Worm (Caenorhabditis elegans) whole organism, L3 larva: ENCODE results near the gene T21B10.4.

Source experiments
- R02D3.7 ChIP-seq: fragments of 150-350 bp; optimal IDR thresholded peaks from 2 replicates; lab custom pipeline; 2014; ENCODE audit warnings: missing biosample characterization, missing genetic modification characterization
- ZK546.5 ChIP-seq: sonication (generic microtip); optimal IDR thresholded peaks from 2 replicates; lab custom pipeline; 2017; ENCODE audit warnings: missing biosample characterization, missing genetic modification characterization
- ama-1 ChIP-seq: fragments of 150-350 bp; optimal IDR thresholded peaks from 2 replicates; lab custom pipeline; 2018
- ceh-16 ChIP-seq: sonication (generic microtip); optimal IDR thresholded peaks from 2 replicates; lab custom pipeline; 2017; ENCODE audit warnings: missing biosample characterization, missing genetic modification characterization
- daf-12 ChIP-seq: fragments of 150-350 bp; optimal IDR thresholded peaks from 2 replicates; lab custom pipeline; 2014; ENCODE audit warnings: missing biosample characterization, missing genetic modification reagents, missing genetic modification characterization
- egl-27 ChIP-seq: sonication (generic microtip); optimal IDR thresholded peaks from 4 replicates; lab custom pipeline; 2017; ENCODE audit warnings: missing biosample characterization, missing genetic modification reagents, missing genetic modification characterization
- egl-5 ChIP-seq: fragments of 150-350 bp; optimal IDR thresholded peaks from 2 replicates; lab custom pipeline; 2017; ENCODE audit warnings: missing biosample characterization, missing genetic modification reagents, missing genetic modification characterization, inconsistent platforms
- elt-1 ChIP-seq: fragments of 150-350 bp; optimal IDR thresholded peaks from 2 replicates; lab custom pipeline; 2014; ENCODE audit warnings: missing biosample characterization, missing genetic modification characterization
- elt-2 ChIP-seq: sonication (generic microtip); optimal IDR thresholded peaks from 2 replicates; lab custom pipeline; 2016; ENCODE audit warnings: missing genetic modification reagents, mild to moderate bottlenecking, missing genetic modification characterization, missing compliant biosample characterization
- elt-3 ChIP-seq, 3 experiments: fragments of 150-350 bp in 1 of 3; sonication (generic microtip) in 2 of 3; optimal IDR thresholded peaks; 2 replicates in 2 of 3; 4 replicates in 1 of 3; lab custom pipeline; 2014 to 2017; ENCODE audit warnings: missing biosample characterization in 3 of 3, missing genetic modification characterization in 3 of 3
- eor-1 ChIP-seq, 2 experiments: fragments of 150-350 bp; optimal IDR thresholded peaks; 2 replicates each; lab custom pipeline; 2014 to 2018; ENCODE audit warnings: missing biosample characterization in 2 of 2, missing genetic modification characterization in 2 of 2
- fkh-10 ChIP-seq: sonication (generic microtip); optimal IDR thresholded peaks from 2 replicates; lab custom pipeline; 2017; ENCODE audit warnings: missing biosample characterization, missing genetic modification reagents, missing genetic modification characterization
- fkh-2 ChIP-seq: fragments of 150-350 bp; optimal IDR thresholded peaks from 2 replicates; lab custom pipeline; 2014; ENCODE audit warnings: missing biosample characterization, missing genetic modification reagents, missing genetic modification characterization
- fos-1 ChIP-seq: fragments of 150-350 bp; optimal IDR thresholded peaks from 2 replicates; lab custom pipeline; 2014; ENCODE audit warnings: missing biosample characterization, missing genetic modification characterization
- hmg-11 ChIP-seq: sonication (generic microtip); optimal IDR thresholded peaks from 2 replicates; lab custom pipeline; 2016; ENCODE audit warnings: missing genetic modification characterization, missing compliant biosample characterization
- jun-1 ChIP-seq: fragments of 150-350 bp; optimal IDR thresholded peaks from 2 replicates; lab custom pipeline; 2014; ENCODE audit warnings: missing biosample characterization, missing genetic modification reagents, missing genetic modification characterization
- lin-15B ChIP-seq: fragments of 150-350 bp; optimal IDR thresholded peaks from 2 replicates; lab custom pipeline; 2014; ENCODE audit warnings: missing biosample characterization, missing genetic modification characterization
- lin-39 ChIP-seq: fragments of 150-350 bp; optimal IDR thresholded peaks from 2 replicates; lab custom pipeline; 2018; ENCODE audit warnings: missing biosample characterization, missing genetic modification reagents, missing genetic modification characterization
- lsy-12 ChIP-seq: sonication (generic microtip); optimal IDR thresholded peaks from 2 replicates; lab custom pipeline; 2016; ENCODE audit warnings: mild to moderate bottlenecking, missing genetic modification characterization, missing compliant biosample characterization
- mdl-1 ChIP-seq: fragments of 150-350 bp; optimal IDR thresholded peaks from 2 replicates; lab custom pipeline; 2014; ENCODE audit warnings: missing biosample characterization, missing genetic modification characterization
- mml-1 ChIP-seq: fragments of 150-350 bp; sonication (generic microtip); optimal IDR thresholded peaks from 3 replicates; lab custom pipeline; 2014; ENCODE audit warnings: missing biosample characterization, missing genetic modification characterization
- nfya-1 ChIP-seq: sonication (generic microtip); optimal IDR thresholded peaks from 2 replicates; lab custom pipeline; 2017; ENCODE audit warnings: missing genetic modification characterization, mild to moderate bottlenecking, missing compliant biosample characterization, antibody characterized with exemption, moderate library complexity; ENCODE audit not compliant: insufficient read depth
- nhr-11 ChIP-seq: fragments of 150-350 bp; optimal IDR thresholded peaks from 2 replicates; lab custom pipeline; 2014; ENCODE audit warnings: missing biosample characterization, missing genetic modification characterization
- nhr-12 ChIP-seq: fragments of 150-350 bp; optimal IDR thresholded peaks from 2 replicates; lab custom pipeline; 2014; ENCODE audit warnings: missing biosample characterization, missing genetic modification characterization
- nhr-23 ChIP-seq: fragments of 150-350 bp; optimal IDR thresholded peaks from 2 replicates; lab custom pipeline; 2014; ENCODE audit warnings: missing biosample characterization, missing genetic modification reagents, missing genetic modification characterization
- nhr-237 ChIP-seq: fragments of 150-350 bp; optimal IDR thresholded peaks from 2 replicates; lab custom pipeline; 2014; ENCODE audit warnings: missing biosample characterization, missing genetic modification characterization
- nhr-25 ChIP-seq: sonication (generic microtip); optimal IDR thresholded peaks from 2 replicates; lab custom pipeline; 2017; ENCODE audit warnings: missing biosample characterization, missing genetic modification characterization
- nhr-28 ChIP-seq: fragments of 150-350 bp; optimal IDR thresholded peaks from 2 replicates; lab custom pipeline; 2014; ENCODE audit warnings: missing biosample characterization, missing genetic modification characterization
- nhr-43 ChIP-seq: sonication (generic microtip); optimal IDR thresholded peaks from 2 replicates; lab custom pipeline; 2016; ENCODE audit warnings: mild to moderate bottlenecking, missing genetic modification characterization, missing compliant biosample characterization; ENCODE audit not compliant: poor library complexity, severe bottlenecking
- nhr-67 ChIP-seq: fragments of 150-350 bp; optimal IDR thresholded peaks from 2 replicates; lab custom pipeline; 2014; ENCODE audit warnings: missing biosample characterization, missing genetic modification characterization
- nhr-77 ChIP-seq: fragments of 150-350 bp; optimal IDR thresholded peaks from 2 replicates; lab custom pipeline; 2014; ENCODE audit warnings: missing biosample characterization, missing genetic modification characterization
- pqm-1 ChIP-seq: fragments of 150-350 bp; optimal IDR thresholded peaks from 2 replicates; lab custom pipeline; 2017; ENCODE audit warnings: missing biosample characterization, missing genetic modification characterization, inconsistent platforms
- skn-1 ChIP-seq: fragments of 150-350 bp; optimal IDR thresholded peaks from 2 replicates; lab custom pipeline; 2014; ENCODE audit warnings: missing biosample characterization, missing genetic modification characterization
- zag-1 ChIP-seq: fragments of 150-350 bp; optimal IDR thresholded peaks from 2 replicates; lab custom pipeline; 2014; ENCODE audit warnings: missing biosample characterization, missing genetic modification characterization
- ztf-11 ChIP-seq: fragments of 150-350 bp; optimal IDR thresholded peaks from 2 replicates; lab custom pipeline; 2014; ENCODE audit warnings: missing biosample characterization, missing genetic modification characterization
- ztf-4 ChIP-seq: fragments of 150-350 bp; optimal IDR thresholded peaks from 2 replicates; lab custom pipeline; 2014; ENCODE audit warnings: missing biosample characterization, missing genetic modification characterization

Gene T21B10.4

ce11 chrII:8945167-8945566 is 4.5 kb downstream of the T21B10.4 start:
- TF ChIP-seq skn-1 (tag; lab: Kevin White, UChicago) (no peak), nhr-28 (tag; lab: Kevin White, UChicago) (no peak), nhr-23 (no peak), nhr-12 (tag; lab: Kevin White, UChicago) (no peak), nhr-77 (tag; lab: Kevin White, UChicago) (no peak), fkh-10 (GFP tag; lab: Kevin White, UChicago) (peak; percentile 68), R02D3.7 (tag; lab: Kevin White, UChicago) (no peak), daf-12 (tag; lab: Kevin White, UChicago) (no peak)
- TF ChIP-seq, all 47 proteins: peak for 1

- TF ChIP-seq hmg-11 (tag; lab: Kevin White, UChicago) (no peak), fkh-10 (GFP tag; lab: Kevin White, UChicago) (no peak), daf-12 (tag; lab: Kevin White, UChicago) (no peak), lin-39 (tag; lab: Kevin White, UChicago) (no peak), mml-1 (tag; lab: Kevin White, UChicago) (no peak), nhr-43 (no peak), ceh-16 (tag; lab: Kevin White, UChicago) (no peak), ama-1 (lab: Kevin White, UChicago) (no peak), elt-3 (tag; optimal IDR thresholded peaks at IDR 0.05; lab: Kevin White, UChicago) (no peak), skn-1 (tag; lab: Kevin White, UChicago) (no peak), nhr-12 (tag; lab: Kevin White, UChicago) (no peak), nhr-77 (tag; lab: Kevin White, UChicago) (no peak), ztf-11 (no peak), pqm-1 (tag; lab: Kevin White, UChicago) (no peak), elt-1 (no peak), R02D3.7 (tag; lab: Kevin White, UChicago) (no peak), ZK546.5 (no peak)
- TF ChIP-seq, all 47 proteins: peak for 0
Observed at ce11 chrII:8947391-8947790, 6.7 kb downstream of the T21B10.4 start, which contains the start of gene cutl-15. TSS of gene cutl-15 (minus strand) at chrII:8947688.

- no peak for TF ChIP-seq elt-3 (tag; optimal IDR thresholded peaks at IDR 0.05; lab: Kevin White, UChicago)
- TF ChIP-seq lin-15B (tag; lab: Kevin White, UChicago) = no peak
- TF ChIP-seq elt-2 (tag; lab: Kevin White, UChicago) = no peak
- TF ChIP-seq nhr-11 (tag; lab: Kevin White, UChicago) = no peak
- no peak for TF ChIP-seq hmg-11 (tag; lab: Kevin White, UChicago)
- no peak for TF ChIP-seq fkh-2 (tag; lab: Kevin White, UChicago)
- TF ChIP-seq egl-27 (tag; lab: Kevin White, UChicago) = no peak
- TF ChIP-seq ztf-4 (tag; lab: Kevin White, UChicago) = no peak
- no peak for TF ChIP-seq lsy-12 (tag; lab: Kevin White, UChicago)
- TF ChIP-seq nfya-1 (tag; lab: Kevin White, UChicago) = no peak
- no peak for TF ChIP-seq nhr-43
- no peak for TF ChIP-seq fos-1
- TF ChIP-seq R02D3.7 (tag; lab: Kevin White, UChicago) = no peak
- TF ChIP-seq jun-1 = no peak
- no peak for TF ChIP-seq nhr-237 (tag; lab: Kevin White, UChicago)
Observed at ce11 chrII:8948640-8949039, 7.9 kb downstream of the T21B10.4 start.

ce11 chrII:8951270-8951669 is 10.6 kb downstream of the T21B10.4 start:
- no peak for TF ChIP-seq ZK546.5
- no peak for TF ChIP-seq mdl-1 (tag; lab: Kevin White, UChicago)
- no peak for TF ChIP-seq elt-3 (tag; optimal IDR thresholded peaks at IDR 0.05; lab: Kevin White, UChicago)
- TF ChIP-seq elt-1 = no peak
- no peak for TF ChIP-seq nhr-25 (tag; lab: Kevin White, UChicago)
- no peak for TF ChIP-seq eor-1 (tag; optimal IDR thresholded peaks at IDR 0.05; lab: Kevin White, UChicago)
- TF ChIP-seq ztf-11 = no peak
- no peak for TF ChIP-seq fos-1
- no peak for TF ChIP-seq nhr-28 (tag; lab: Kevin White, UChicago)
- no peak for TF ChIP-seq egl-5
- no peak for TF ChIP-seq nhr-237 (tag; lab: Kevin White, UChicago)
- TF ChIP-seq skn-1 (tag; lab: Kevin White, UChicago) = no peak
- TF ChIP-seq nhr-67 = no peak
- TF ChIP-seq zag-1 (tag; lab: Kevin White, UChicago) = no peak
- TF ChIP-seq nhr-11 (tag; lab: Kevin White, UChicago) = no peak
- no peak for TF ChIP-seq daf-12 (tag; lab: Kevin White, UChicago)
- no peak for TF ChIP-seq pqm-1 (tag; lab: Kevin White, UChicago)
